Fruit fly (Drosophila melanogaster) whole organism, adult: ENCODE measurements around the gene Cad88C.

Experiments
- CG11617 ChIP-seq: fragments of 200-800 bp; sonication (Bioruptor generic); optimal IDR thresholded peaks from 2 replicates; lab custom pipeline; 2017; ENCODE audit warnings: mild to moderate bottlenecking, missing biosample characterization, missing genetic modification reagents, missing genetic modification characterization
- CG12768 ChIP-seq: fragments of 200-800 bp; sonication (Bioruptor generic); optimal IDR thresholded peaks from 2 replicates; lab custom pipeline; 2017; ENCODE audit warnings: missing biosample characterization, missing genetic modification characterization, mild to moderate bottlenecking, moderate library complexity, missing genetic modification reagents
- CG14711 ChIP-seq: fragments of 200-800 bp; sonication (Bioruptor generic); optimal IDR thresholded peaks from 2 replicates; lab custom pipeline; 2018; ENCODE audit warnings: missing biosample characterization, mild to moderate bottlenecking, missing genetic modification characterization, moderate library complexity
- CG1620 ChIP-seq: fragments of 200-800 bp; sonication (Bioruptor generic); optimal IDR thresholded peaks from 2 replicates; lab custom pipeline; 2016; ENCODE audit warnings: missing biosample characterization, missing genetic modification characterization
- CG33017 ChIP-seq: fragments of 200-800 bp; sonication (Bioruptor generic); optimal IDR thresholded peaks from 2 replicates; lab custom pipeline; 2018; ENCODE audit warnings: missing biosample characterization, mild to moderate bottlenecking, missing genetic modification characterization, moderate library complexity
- CG5204 ChIP-seq: fragments of 200-800 bp; sonication (Bioruptor generic); optimal IDR thresholded peaks from 2 replicates; lab custom pipeline; 2016; ENCODE audit warnings: missing biosample characterization, missing genetic modification characterization
- CG7045 ChIP-seq: fragments of 200-800 bp; sonication (Bioruptor generic); optimal IDR thresholded peaks from 2 replicates; lab custom pipeline; 2017; ENCODE audit warnings: missing biosample characterization, mild to moderate bottlenecking, missing genetic modification characterization
- CG7101 ChIP-seq: fragments of 200-800 bp; sonication (Bioruptor generic); optimal IDR thresholded peaks from 2 replicates; lab custom pipeline; 2018; ENCODE audit warnings: missing biosample characterization, mild to moderate bottlenecking, missing genetic modification characterization, moderate library complexity
- Clk ChIP-seq: fragments of 200-800 bp; sonication (Bioruptor generic); optimal IDR thresholded peaks from 2 replicates; lab custom pipeline; 2017; ENCODE audit warnings: missing biosample characterization, missing genetic modification characterization
- Crg-1 ChIP-seq: fragments of 200-800 bp; sonication (Bioruptor generic); optimal IDR thresholded peaks from 2 replicates; lab custom pipeline; 2016; ENCODE audit warnings: missing biosample characterization, missing genetic modification characterization
- Hr96 ChIP-seq: fragments of 200-800 bp; sonication (Bioruptor generic); optimal IDR thresholded peaks from 2 replicates; lab custom pipeline; 2016; ENCODE audit warnings: missing biosample characterization, missing genetic modification characterization
- Mnt ChIP-seq: fragments of 200-800 bp; sonication (Bioruptor generic); optimal IDR thresholded peaks from 2 replicates; lab custom pipeline; 2016; ENCODE audit warnings: missing biosample characterization, mild to moderate bottlenecking, missing genetic modification characterization
- bab1 ChIP-seq: fragments of 200-800 bp; sonication (Bioruptor generic); optimal IDR thresholded peaks from 3 replicates; lab custom pipeline; 2019; ENCODE audit warnings: missing biosample characterization, mild to moderate bottlenecking, missing genetic modification characterization, moderate library complexity
- cic ChIP-seq: fragments of 200-800 bp; sonication (Bioruptor generic); optimal IDR thresholded peaks from 2 replicates; lab custom pipeline; 2017; ENCODE audit warnings: missing biosample characterization, mild to moderate bottlenecking, missing genetic modification characterization, moderate library complexity
- cnc ChIP-seq, 2 experiments: fragments of >200 bp; optimal IDR thresholded peaks; 2 replicates each; lab custom pipeline; 2017
- kay ChIP-seq: fragments of 200-800 bp; sonication (Bioruptor generic); peaks from one replicate; lab custom pipeline; 2016; ENCODE audit warnings: missing biosample characterization, missing genetic modification characterization, borderline replicate concordance
- ovo ChIP-seq: fragments of 200-800 bp; sonication (Bioruptor generic); optimal IDR thresholded peaks from 2 replicates; lab custom pipeline; 2016; ENCODE audit warnings: missing biosample characterization, missing genetic modification characterization
- pad ChIP-seq: fragments of 200-800 bp; sonication (Bioruptor generic); optimal IDR thresholded peaks from 3 replicates; lab custom pipeline; 2017; ENCODE audit warnings: missing biosample characterization, missing genetic modification characterization, mild to moderate bottlenecking, moderate library complexity, missing genetic modification reagents
- tj ChIP-seq: fragments of 200-800 bp; sonication (Bioruptor generic); optimal IDR thresholded peaks from 3 replicates; lab custom pipeline; 2017; ENCODE audit warnings: missing biosample characterization, mild to moderate bottlenecking, missing genetic modification characterization, moderate library complexity
- toe ChIP-seq: fragments of 200-800 bp; sonication (Bioruptor generic); optimal IDR thresholded peaks from 2 replicates; lab custom pipeline; 2016; ENCODE audit warnings: missing biosample characterization, missing genetic modification characterization

The Cad88C gene

dm6 chr3R:14662989-14663500, 32.8 kb downstream of the Cad88C start, which contains the start of the genes Rad17 and BigH1:
Gene Rad17, minus strand, starts transcription at chr3R:14663197.
Gene BigH1, plus strand, starts transcription at chr3R:14663450.
- TF ChIP-seq CG33017 (tag; lab: Kevin White, UChicago), result no peak
- no peak for TF ChIP-seq Clk (GFP tag; lab: Kevin White, UChicago)
- TF ChIP-seq CG7101 (tag; lab: Kevin White, UChicago), result no peak
- TF ChIP-seq tj (GFP tag; lab: Kevin White, UChicago), result no peak
- no peak for TF ChIP-seq Crg-1
- no peak for TF ChIP-seq CG7045 (GFP tag; lab: Kevin White, UChicago)
- TF ChIP-seq CG12768, result no peak
- peak; percentile 10 for TF ChIP-seq bab1 (GFP tag; lab: Kevin White, UChicago)
- no peak for TF ChIP-seq toe
- no peak for TF ChIP-seq kay (GFP tag; lab: Kevin White, UChicago)
- TF ChIP-seq Mnt (GFP tag; lab: Kevin White, UChicago), result no peak
- TF ChIP-seq cic (GFP tag; lab: Kevin White, UChicago), result no peak
- peak; percentile 84 for TF ChIP-seq ovo (GFP tag; lab: Kevin White, UChicago)
- TF ChIP-seq CG11617 (GFP tag; lab: Kevin White, UChicago), result no peak
- no peak for TF ChIP-seq pad (GFP tag; lab: Kevin White, UChicago)
- TF ChIP-seq Hr96, result no peak
- no peak for TF ChIP-seq CG1620 (GFP tag; lab: Kevin White, UChicago)

- TF ChIP-seq CG11617 (GFP tag; lab: Kevin White, UChicago) (no peak), CG33017 (tag; lab: Kevin White, UChicago) (peak; percentile 5), cic (GFP tag; lab: Kevin White, UChicago) (no peak), Hr96 (no peak), Mnt (GFP tag; lab: Kevin White, UChicago) (no peak), bab1 (GFP tag; lab: Kevin White, UChicago) (no peak), kay (GFP tag; lab: Kevin White, UChicago) (no peak), CG7045 (GFP tag; lab: Kevin White, UChicago) (no peak), pad (GFP tag; lab: Kevin White, UChicago) (no peak), CG12768 (no peak), Clk (GFP tag; lab: Kevin White, UChicago) (no peak), CG7101 (tag; lab: Kevin White, UChicago) (peak; percentile 46), Crg-1 (no peak)
Observed at dm6 chr3R:14670840-14671239, 40.6 kb downstream of the Cad88C start.

dm6 chr3R:14672915-14673314, 42.6 kb downstream of the Cad88C start:
- TF ChIP-seq Mnt (GFP tag; lab: Kevin White, UChicago), result no peak
- TF ChIP-seq CG5204 (GFP tag; lab: Kevin White, UChicago), result no peak
- no peak for TF ChIP-seq CG1620 (GFP tag; lab: Kevin White, UChicago)
- no peak for TF ChIP-seq toe
- no peak for TF ChIP-seq CG14711 (tag; lab: Kevin White, UChicago)
- TF ChIP-seq Clk (GFP tag; lab: Kevin White, UChicago), result no peak
- no peak for TF ChIP-seq Hr96
- no peak for TF ChIP-seq cnc (optimal IDR thresholded peaks at IDR 0.05; lab: Kevin White, UChicago)
- TF ChIP-seq kay (GFP tag; lab: Kevin White, UChicago), result no peak
- TF ChIP-seq CG7045 (GFP tag; lab: Kevin White, UChicago), result no peak
- TF ChIP-seq bab1 (GFP tag; lab: Kevin White, UChicago), result no peak
- no peak for TF ChIP-seq tj (GFP tag; lab: Kevin White, UChicago)
- no peak for TF ChIP-seq cic (GFP tag; lab: Kevin White, UChicago)
- TF ChIP-seq CG11617 (GFP tag; lab: Kevin White, UChicago), result no peak
- no peak for TF ChIP-seq ovo (GFP tag; lab: Kevin White, UChicago)
- TF ChIP-seq CG12768, result no peak
- TF ChIP-seq Crg-1, result no peak

- TF ChIP-seq ovo (GFP tag; lab: Kevin White, UChicago) (no peak), Crg-1 (no peak), kay (GFP tag; lab: Kevin White, UChicago) (no peak), pad (GFP tag; lab: Kevin White, UChicago) (no peak), Mnt (GFP tag; lab: Kevin White, UChicago) (no peak), CG11617 (GFP tag; lab: Kevin White, UChicago) (no peak), cnc (optimal IDR thresholded peaks at IDR 0.05; lab: Kevin White, UChicago) (no peak), CG7101 (tag; lab: Kevin White, UChicago) (no peak)
Observed at dm6 chr3R:14674762-14675161, 44.5 kb downstream of the Cad88C start.

- TF ChIP-seq kay (GFP tag; lab: Kevin White, UChicago), result peak; percentile 29
- no peak for TF ChIP-seq tj (GFP tag; lab: Kevin White, UChicago)
- TF ChIP-seq bab1 (GFP tag; lab: Kevin White, UChicago), result no peak
- TF ChIP-seq CG5204 (GFP tag; lab: Kevin White, UChicago), result no peak
Observed at dm6 chr3R:14677065-14677464, 46.8 kb downstream of the Cad88C start.

dm6 chr3R:14677814-14678213, 47.5 kb downstream of the Cad88C start:
- TF ChIP-seq tj (GFP tag; lab: Kevin White, UChicago) (no peak), CG12768 (no peak)
